Worm (Caenorhabditis elegans) whole organism, mixed stage, embryonic: Measurements from ENCODE around the gene npax-4.

Experiments used
- M03D4.4 ChIP-seq: sonication (generic microtip); optimal IDR thresholded peaks from 2 replicates; lab custom pipeline; 2017; ENCODE audit warnings: mild to moderate bottlenecking, missing genetic modification characterization, missing compliant biosample characterization
- blmp-1 ChIP-seq: fragments of 150-350 bp; optimal IDR thresholded peaks from 2 replicates; lab custom pipeline; 2014; ENCODE audit warnings: missing biosample characterization, missing genetic modification characterization
- ceh-39 ChIP-seq: fragments of 150-350 bp; optimal IDR thresholded peaks from 2 replicates; lab custom pipeline; 2014; ENCODE audit warnings: missing biosample characterization, missing genetic modification characterization
- ces-1 ChIP-seq: fragments of 150-350 bp; optimal IDR thresholded peaks from 2 replicates; lab custom pipeline; 2014; ENCODE audit warnings: missing biosample characterization, missing genetic modification reagents, missing genetic modification characterization
- cnd-1 ChIP-seq: fragments of 200-800 bp; sonication (Bioruptor generic); optimal IDR thresholded peaks from 2 replicates; lab custom pipeline; 2018; ENCODE audit warnings: mild to moderate bottlenecking, missing genetic modification characterization, missing compliant biosample characterization
- elt-3 ChIP-seq: fragments of 150-350 bp; optimal IDR thresholded peaks from 2 replicates; lab custom pipeline; 2014; ENCODE audit warnings: missing biosample characterization, missing genetic modification characterization
- ham-2 ChIP-seq: fragments of 200-800 bp; sonication (Bioruptor generic); optimal IDR thresholded peaks from 2 replicates; lab custom pipeline; 2018; ENCODE audit warnings: mild to moderate bottlenecking, missing genetic modification characterization, missing compliant biosample characterization
- lin-13 ChIP-seq: fragments of 150-350 bp; optimal IDR thresholded peaks from 2 replicates; lab custom pipeline; 2014; ENCODE audit warnings: missing biosample characterization, missing genetic modification characterization
- lsy-2 ChIP-seq: fragments of 150-350 bp; optimal IDR thresholded peaks from 2 replicates; lab custom pipeline; 2014; ENCODE audit warnings: missing biosample characterization, missing genetic modification characterization
- mab-5 ChIP-seq: fragments of 150-350 bp; optimal IDR thresholded peaks from 2 replicates; lab custom pipeline; 2014; ENCODE audit warnings: missing biosample characterization, missing genetic modification characterization
- mep-1 ChIP-seq: fragments of 150-350 bp; optimal IDR thresholded peaks from 2 replicates; lab custom pipeline; 2017; ENCODE audit warnings: missing biosample characterization, missing genetic modification reagents, missing genetic modification characterization, inconsistent platforms
- mls-2 ChIP-seq: sonication (generic microtip); optimal IDR thresholded peaks from 2 replicates; lab custom pipeline; 2016; ENCODE audit warnings: mild to moderate bottlenecking, missing genetic modification characterization, moderate library complexity, missing compliant biosample characterization
- nhr-12 ChIP-seq: fragments of 150-350 bp; optimal IDR thresholded peaks from 2 replicates; lab custom pipeline; 2014; ENCODE audit warnings: missing biosample characterization, missing genetic modification characterization
- nhr-2 ChIP-seq: fragments of 150-350 bp; optimal IDR thresholded peaks from 2 replicates; lab custom pipeline; 2014; ENCODE audit warnings: missing biosample characterization, missing genetic modification characterization
- nhr-237 ChIP-seq: fragments of 150-350 bp; optimal IDR thresholded peaks from 2 replicates; lab custom pipeline; 2014; ENCODE audit warnings: missing biosample characterization, missing genetic modification characterization
- nhr-28 ChIP-seq: fragments of 150-350 bp; optimal IDR thresholded peaks from 2 replicates; lab custom pipeline; 2014; ENCODE audit warnings: missing biosample characterization, missing genetic modification characterization
- nhr-76 ChIP-seq: sonication (generic microtip); optimal IDR thresholded peaks from 2 replicates; lab custom pipeline; 2017; ENCODE audit warnings: missing biosample characterization, missing genetic modification characterization
- pha-4 ChIP-seq: fragments of 150-350 bp; optimal IDR thresholded peaks from 2 replicates; lab custom pipeline; 2018; ENCODE audit warnings: missing biosample characterization, missing genetic modification reagents, missing genetic modification characterization
- sem-2 ChIP-seq: fragments of 200-800 bp; sonication (Bioruptor generic); optimal IDR thresholded peaks from 2 replicates; lab custom pipeline; 2018; ENCODE audit warnings: mild to moderate bottlenecking, missing genetic modification characterization, missing compliant biosample characterization
- snpc-4 ChIP-seq: fragments of 150-350 bp; optimal IDR thresholded peaks from 2 replicates; lab custom pipeline; 2014; ENCODE audit warnings: missing biosample characterization, missing genetic modification characterization
- tbx-8 ChIP-seq: fragments of 200-800 bp; sonication (Bioruptor generic); optimal IDR thresholded peaks from 2 replicates; lab custom pipeline; 2018; ENCODE audit warnings: mild to moderate bottlenecking, missing genetic modification characterization, moderate library complexity, missing compliant biosample characterization
- unc-120 ChIP-seq: sonication (generic microtip); optimal IDR thresholded peaks from 2 replicates; lab custom pipeline; 2017; ENCODE audit warnings: missing genetic modification characterization, missing compliant biosample characterization; ENCODE audit not compliant: poor library complexity, severe bottlenecking
- unc-62 ChIP-seq: fragments of 150-350 bp; optimal IDR thresholded peaks from 2 replicates; lab custom pipeline; 2014; ENCODE audit warnings: missing biosample characterization, missing genetic modification reagents, missing genetic modification characterization
- zip-8 ChIP-seq: fragments of 150-350 bp; optimal IDR thresholded peaks from 2 replicates; lab custom pipeline; 2014; ENCODE audit warnings: missing biosample characterization, missing genetic modification characterization
- ztf-11 ChIP-seq: fragments of 150-350 bp; optimal IDR thresholded peaks from 2 replicates; lab custom pipeline; 2014; ENCODE audit warnings: missing biosample characterization, missing genetic modification characterization

The npax-4 gene

ce11 chrIV:8924126-8924525 lies 44.4 kb upstream of the npax-4 start:
- TF ChIP-seq nhr-237 (tag; lab: Kevin White, UChicago) (no peak), lin-13 (no peak), ceh-39 (tag; lab: Kevin White, UChicago) (no peak), lsy-2 (no peak), unc-120 (tag; lab: Kevin White, UChicago) (no peak), tbx-8 (GFP tag; lab: Kevin White, UChicago) (no peak), M03D4.4 (tag; lab: Kevin White, UChicago) (no peak), elt-3 (no peak), nhr-76 (tag; lab: Kevin White, UChicago) (no peak), blmp-1 (tag; lab: Kevin White, UChicago) (no peak), mep-1 (tag; lab: Kevin White, UChicago) (no peak), nhr-28 (tag; lab: Kevin White, UChicago) (no peak), zip-8 (no peak)

- TF ChIP-seq pha-4 (tag; lab: Kevin White, UChicago) (no peak), sem-2 (GFP tag; lab: Kevin White, UChicago) (no peak), mab-5 (tag; lab: Kevin White, UChicago) (no peak)
These were observed 43.7 kb upstream of the npax-4 start for ce11 chrIV:8923381-8923780.

DNA sequence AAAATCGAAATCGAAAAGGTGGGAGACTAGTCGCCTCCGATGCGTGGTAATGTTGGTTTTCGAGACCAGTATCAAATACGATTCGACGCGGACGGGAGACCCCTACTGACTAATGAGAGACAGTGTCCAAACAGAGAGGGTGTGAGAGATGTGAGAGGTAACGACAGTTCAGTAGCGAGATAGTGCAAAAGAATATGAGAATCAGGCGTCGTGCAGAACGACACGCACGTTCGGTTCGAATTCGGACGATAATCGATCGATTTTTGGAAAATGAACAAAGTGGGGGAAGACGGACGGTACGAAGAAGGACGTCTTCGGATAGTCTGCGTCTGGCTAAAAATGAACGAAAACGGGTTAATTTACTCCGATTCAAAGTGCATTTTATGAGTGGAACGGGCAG lies 42.2 kb upstream of the npax-4 start, which contains the start of gene D1046.16:
TSS of gene D1046.16 (plus strand) at position 195 of the 400 bp plus-strand sequence.
- no peak for TF ChIP-seq unc-62 (GFP tag; lab: Kevin White, UChicago)
- peak; percentile 67 for TF ChIP-seq ceh-39 (tag; lab: Kevin White, UChicago)
- peak; percentile 25 for TF ChIP-seq ham-2 (GFP tag; lab: Kevin White, UChicago)
- peak; percentile 97 for TF ChIP-seq nhr-2
- TF ChIP-seq mls-2 = no peak

DNA sequence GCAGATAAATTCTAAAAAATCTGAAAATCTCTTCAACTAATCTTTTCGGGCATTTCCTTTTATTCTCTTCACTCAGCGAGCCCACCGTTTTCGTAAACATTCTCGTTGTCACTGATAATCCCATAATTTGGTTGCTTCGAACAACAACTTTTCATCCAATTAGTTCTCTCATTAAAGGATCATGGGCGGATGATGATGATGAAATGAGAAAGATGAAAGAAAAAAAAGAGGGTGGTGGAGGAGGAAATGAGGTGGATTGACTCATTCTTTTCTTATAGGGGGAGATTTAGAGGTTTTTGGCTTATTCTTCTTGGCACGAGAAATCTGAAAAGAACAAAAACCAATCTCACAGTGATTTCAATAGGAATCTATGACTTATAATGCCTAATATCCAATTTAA lies 41.5 kb upstream of the npax-4 start:
- peak; percentile 77 for TF ChIP-seq ces-1
- no peak for TF ChIP-seq mab-5 (tag; lab: Kevin White, UChicago)
- no peak for TF ChIP-seq elt-3
- peak; percentile 22 for TF ChIP-seq mls-2
- no peak for TF ChIP-seq blmp-1 (tag; lab: Kevin White, UChicago)
- TF ChIP-seq, all 35 proteins: peak for 2

ce11 chrIV:8920284-8920806 lies 40.6 kb upstream of the npax-4 start:
- peak; percentile 74 for TF ChIP-seq ces-1
- peak; percentile 40 for TF ChIP-seq unc-120 (tag; lab: Kevin White, UChicago)
- no peak for TF ChIP-seq nhr-12 (tag; lab: Kevin White, UChicago)

DNA sequence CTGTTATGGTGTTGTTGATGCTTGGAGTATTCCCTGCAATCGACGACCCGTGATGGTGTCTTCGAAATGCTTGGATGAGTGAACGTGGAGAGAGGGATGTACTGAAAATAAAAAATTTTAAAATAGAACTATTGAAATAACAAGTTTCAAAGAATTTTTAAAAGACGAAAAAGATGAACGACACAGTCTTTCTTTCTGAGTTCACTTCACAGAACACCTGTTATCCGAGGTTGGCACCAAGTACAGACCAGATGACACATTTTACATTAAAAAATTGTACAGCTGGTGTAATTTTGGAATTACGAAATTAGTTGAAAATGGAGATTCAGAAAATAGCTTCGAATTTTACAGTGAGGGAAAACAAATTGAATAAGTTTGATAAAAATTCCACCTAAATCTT lies 39.1 kb upstream of the npax-4 start, which contains the start of gene rap-1:
TSS of gene rap-1 (minus strand) at position 101 of the 400 bp plus-strand sequence.
- TF ChIP-seq snpc-4 (tag; lab: Kevin White, UChicago) = no peak
- no peak for TF ChIP-seq nhr-237 (tag; lab: Kevin White, UChicago)
- no peak for TF ChIP-seq tbx-8 (GFP tag; lab: Kevin White, UChicago)
- TF ChIP-seq ces-1 = no peak
- no peak for TF ChIP-seq elt-3
- no peak for TF ChIP-seq lsy-2
- TF ChIP-seq ztf-11 (tag; lab: Kevin White, UChicago) = no peak
- TF ChIP-seq blmp-1 (tag; lab: Kevin White, UChicago) = no peak
- no peak for TF ChIP-seq mls-2
- no peak for TF ChIP-seq ceh-39 (tag; lab: Kevin White, UChicago)
- no peak for TF ChIP-seq mab-5 (tag; lab: Kevin White, UChicago)
- no peak for TF ChIP-seq ham-2 (GFP tag; lab: Kevin White, UChicago)

- TF ChIP-seq mls-2 = no peak
- no peak for TF ChIP-seq pha-4 (tag; lab: Kevin White, UChicago)
- TF ChIP-seq cnd-1 (tag; lab: Kevin White, UChicago) = no peak
- no peak for TF ChIP-seq lin-13
These were observed 36.3 kb upstream of the npax-4 start, which contains the start of gene C27B7.9 for ce11 chrIV:8916010-8916409. C27B7.9 (minus strand) TSS chrIV:8916110.

DNA sequence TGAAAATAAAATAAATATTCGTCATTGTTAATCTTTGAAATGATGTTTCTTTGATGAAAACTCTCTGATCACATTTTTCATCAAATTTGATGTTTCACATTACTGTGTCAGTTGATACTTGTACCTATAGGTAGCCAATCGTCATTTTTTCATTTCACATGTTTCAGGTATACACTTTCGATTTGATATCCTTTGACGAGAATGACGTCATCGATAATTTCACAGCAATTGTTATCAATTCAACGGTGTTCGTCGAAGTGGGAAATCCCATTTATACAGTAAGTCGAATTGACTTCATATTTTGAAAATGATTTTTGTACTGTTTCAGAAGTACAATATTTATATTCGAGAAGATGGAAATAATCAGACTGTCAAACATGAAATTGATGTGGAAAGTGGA lies 34.5 kb upstream of the npax-4 start:
- TF ChIP-seq mls-2 (no peak), ztf-11 (tag; lab: Kevin White, UChicago) (no peak), cnd-1 (tag; lab: Kevin White, UChicago) (no peak), zip-8 (peak; percentile 31)
